Fruit fly (Drosophila melanogaster) whole organism, embryonic: ENCODE measurements around the gene Veneno.

ENCODE experiments used
- B-H1 ChIP-seq: fragments of 200-800 bp; sonication (Bioruptor generic); IDR thresholded peaks from 3 replicates; pipeline ENCODE4 v1.3.6; 2022; ENCODE audit warnings: missing biosample characterization, missing genetic modification characterization
- CG10431 ChIP-seq: fragments of 200-800 bp; sonication (Bioruptor generic); optimal IDR thresholded peaks from 3 replicates; lab custom pipeline; 2018; ENCODE audit warnings: missing biosample characterization, mild to moderate bottlenecking, missing genetic modification characterization
- CG10959 ChIP-seq: fragments of 200-800 bp; sonication (Bioruptor generic); IDR thresholded peaks from 2 replicates; pipeline ENCODE4 v1.3.6; 2022; ENCODE audit warnings: missing biosample characterization, missing genetic modification characterization
- CG11560 ChIP-seq: fragments of 200-800 bp; sonication (Bioruptor generic); IDR thresholded peaks from 3 replicates; pipeline ENCODE4 v1.3.6; 2022; ENCODE audit warnings: missing biosample characterization, missing genetic modification characterization
- CG14667 ChIP-seq: fragments of 200-800 bp; sonication (Bioruptor generic); IDR thresholded peaks from 2 replicates; pipeline ENCODE4 v1.3.6; 2022; ENCODE audit warnings: missing biosample characterization, missing genetic modification characterization
- CG16815 ChIP-seq: fragments of 200-800 bp; sonication (Bioruptor generic); optimal IDR thresholded peaks from 3 replicates; lab custom pipeline; 2017; ENCODE audit warnings: missing biosample characterization, mild to moderate bottlenecking, missing genetic modification characterization
- CG17359 ChIP-seq: fragments of 200-800 bp; sonication (Bioruptor generic); optimal IDR thresholded peaks from 3 replicates; lab custom pipeline; 2018; ENCODE audit warnings: missing biosample characterization, mild to moderate bottlenecking, missing genetic modification characterization, moderate library complexity
- CG18011 ChIP-seq: fragments of 200-800 bp; sonication (Bioruptor generic); optimal IDR thresholded peaks from 2 replicates; lab custom pipeline; 2017; ENCODE audit warnings: missing biosample characterization, missing genetic modification characterization, mild to moderate bottlenecking, moderate library complexity, missing genotype
- CG2875 ChIP-seq: fragments of 200-800 bp; sonication (Bioruptor generic); optimal IDR thresholded peaks from 2 replicates; lab custom pipeline; 2017; ENCODE audit warnings: missing biosample characterization, mild to moderate bottlenecking, missing genetic modification characterization, missing genetic modification reagents
- CG31441 ChIP-seq: fragments of 200-800 bp; sonication (Bioruptor generic); IDR thresholded peaks from 2 replicates; pipeline ENCODE4 v1.3.6; 2022; ENCODE audit warnings: missing biosample characterization, missing genetic modification characterization
- CG34422 ChIP-seq: fragments of 200-800 bp; sonication (Bioruptor generic); IDR thresholded peaks from 3 replicates; pipeline ENCODE4 v1.3.6; 2022; ENCODE audit warnings: missing biosample characterization, missing genetic modification characterization
- CG3838 ChIP-seq: fragments of 200-800 bp; sonication (Bioruptor generic); optimal IDR thresholded peaks from 3 replicates; lab custom pipeline; 2016; ENCODE audit warnings: missing biosample characterization, missing genetic modification characterization
- CG4404 ChIP-seq: fragments of 200-800 bp; sonication (Bioruptor generic); IDR thresholded peaks from 2 replicates; pipeline ENCODE4 v1.3.6; 2022; ENCODE audit warnings: missing biosample characterization, missing genetic modification characterization
- CG5180 ChIP-seq: fragments of 200-800 bp; sonication (Bioruptor generic); optimal IDR thresholded peaks from 3 replicates; lab custom pipeline; 2017; ENCODE audit warnings: missing biosample characterization, missing genetic modification characterization, mild to moderate bottlenecking, moderate library complexity, missing genetic modification reagents
- CG9797 ChIP-seq: fragments of 200-800 bp; sonication (Bioruptor generic); optimal IDR thresholded peaks from 3 replicates; lab custom pipeline; 2018; ENCODE audit warnings: missing biosample characterization, mild to moderate bottlenecking, missing genetic modification characterization
- CG9817 ChIP-seq: fragments of 200-800 bp; sonication (Bioruptor generic); optimal IDR thresholded peaks from 2 replicates; lab custom pipeline; 2018; ENCODE audit warnings: missing biosample characterization, mild to moderate bottlenecking, missing genetic modification characterization, moderate library complexity
- Doc3 ChIP-seq: fragments of 200-800 bp; sonication (Bioruptor generic); IDR thresholded peaks from 3 replicates; pipeline ENCODE4 v1.3.6; 2022; ENCODE audit warnings: missing biosample characterization, missing genetic modification characterization; ENCODE audit not compliant: partially characterized antibody
- MBD-R2 ChIP-seq: fragments of 200-800 bp; sonication (Bioruptor generic); IDR thresholded peaks from 2 replicates; pipeline ENCODE4 v1.3.6; 2022; ENCODE audit warnings: missing biosample characterization, missing genetic modification characterization
- MTF-1 ChIP-seq: fragments of 200-800 bp; sonication (Bioruptor generic); optimal IDR thresholded peaks from 2 replicates; lab custom pipeline; 2018; ENCODE audit warnings: missing biosample characterization, mild to moderate bottlenecking, missing genetic modification characterization, borderline replicate concordance
- NK7.1 ChIP-seq: fragments of 200-800 bp; sonication (Bioruptor generic); optimal IDR thresholded peaks from 3 replicates; lab custom pipeline; 2016; ENCODE audit warnings: missing biosample characterization, missing genetic modification characterization
- Opbp ChIP-seq: fragments of 200-800 bp; sonication (Bioruptor generic); IDR thresholded peaks from 3 replicates; pipeline ENCODE4 v1.3.6; 2022; ENCODE audit warnings: missing biosample characterization, missing genetic modification characterization; ENCODE audit not compliant: partially characterized antibody
- PHDP ChIP-seq: fragments of 200-800 bp; sonication (Bioruptor generic); optimal IDR thresholded peaks from 3 replicates; lab custom pipeline; 2018; ENCODE audit warnings: missing biosample characterization, mild to moderate bottlenecking, missing genetic modification characterization, moderate library complexity
- Pdp1 ChIP-seq, 2 experiments: fragments of 200-800 bp; sonication (Bioruptor generic); optimal IDR thresholded peaks; 3 replicates each; lab custom pipeline; 2016; ENCODE audit warnings: missing biosample characterization in 2 of 2, missing genetic modification characterization in 2 of 2, mild to moderate bottlenecking in 1 of 2, moderate library complexity in 1 of 2
- Ptx1 ChIP-seq: fragments of 200-800 bp; sonication (Bioruptor generic); IDR thresholded peaks from 2 replicates; pipeline ENCODE4 v1.3.6; 2022; ENCODE audit warnings: missing biosample characterization, missing genetic modification characterization
- Sry-β ChIP-seq: fragments of 200-800 bp; sonication (Bioruptor generic); optimal IDR thresholded peaks from 2 replicates; lab custom pipeline; 2018; ENCODE audit warnings: missing biosample characterization, mild to moderate bottlenecking, missing genetic modification characterization, moderate library complexity
- amos ChIP-seq: fragments of 200-800 bp; sonication (Bioruptor generic); IDR thresholded peaks from 2 replicates; pipeline ENCODE4 v1.3.6; 2022; ENCODE audit warnings: missing biosample characterization, missing genetic modification characterization; ENCODE audit not compliant: partially characterized antibody
- ash1 ChIP-seq: fragments of 200-800 bp; sonication (Bioruptor generic); optimal IDR thresholded peaks from 2 replicates; lab custom pipeline; 2018; ENCODE audit warnings: missing biosample characterization, mild to moderate bottlenecking, missing genetic modification characterization
- br ChIP-seq: fragments of >200 bp; optimal IDR thresholded peaks from 2 replicates; lab custom pipeline; 2017
- bsh ChIP-seq, 2 experiments: fragments of 200-800 bp; sonication (Bioruptor generic); optimal IDR thresholded peaks; 2 replicates each; lab custom pipeline; 2017 to 2018; ENCODE audit warnings: mild to moderate bottlenecking in 2 of 2, missing biosample characterization in 2 of 2, missing genetic modification characterization in 2 of 2, moderate library complexity in 1 of 2
- ci ChIP-seq: fragments of 200-800 bp; sonication (Bioruptor generic); IDR thresholded peaks from 3 replicates; pipeline ENCODE4 v1.3.6; 2022; ENCODE audit warnings: missing biosample characterization, missing genetic modification characterization
- cwo ChIP-seq: fragments of 200-800 bp; sonication (Bioruptor generic); optimal IDR thresholded peaks from 3 replicates; lab custom pipeline; 2017; ENCODE audit warnings: missing biosample characterization, missing genetic modification characterization, mild to moderate bottlenecking, moderate library complexity, missing genetic modification reagents
- dmrt11E ChIP-seq: fragments of 200-800 bp; sonication (Bioruptor generic); optimal IDR thresholded peaks from 3 replicates; lab custom pipeline; 2018; ENCODE audit warnings: missing biosample characterization, mild to moderate bottlenecking, missing genetic modification characterization, moderate library complexity
- dysf ChIP-seq: fragments of 200-800 bp; sonication (Bioruptor generic); IDR thresholded peaks from 3 replicates; pipeline ENCODE4 v1.3.6; 2022; ENCODE audit warnings: missing biosample characterization, missing genetic modification characterization
- esg ChIP-seq: fragments of 200-800 bp; sonication (Bioruptor generic); conservative IDR thresholded peaks from 2 replicates; pipeline ENCODE4 v1.3.6; 2022; ENCODE audit warnings: missing biosample characterization, missing genetic modification characterization
- exex ChIP-seq: fragments of 200-800 bp; sonication (Bioruptor generic); optimal IDR thresholded peaks from 4 replicates; lab custom pipeline; 2018; ENCODE audit warnings: missing biosample characterization, mild to moderate bottlenecking, missing genetic modification characterization, moderate library complexity
- gem ChIP-seq: fragments of 200-800 bp; sonication (Bioruptor generic); optimal IDR thresholded peaks from 2 replicates; lab custom pipeline; 2019; ENCODE audit warnings: missing biosample characterization, mild to moderate bottlenecking, missing genetic modification characterization, moderate library complexity
- insv ChIP-seq, 2 experiments: fragments of 200-800 bp; sonication (Bioruptor generic); optimal IDR thresholded peaks; 3 replicates each; lab custom pipeline; 2016 to 2018; ENCODE audit warnings: missing biosample characterization in 2 of 2, missing genetic modification characterization in 2 of 2
- inv ChIP-seq: fragments of 200-800 bp; sonication (Bioruptor generic); IDR thresholded peaks from 2 replicates; pipeline ENCODE4 v1.3.6; 2022; ENCODE audit warnings: missing biosample characterization, missing genetic modification characterization; ENCODE audit not compliant: partially characterized antibody
- prd ChIP-seq, 3 experiments: fragments of >200 bp in 2 of 3; fragments of 200-800 bp in 1 of 3; sonication (Bioruptor generic) in 1 of 3; optimal IDR thresholded peaks in 2 of 3; IDR thresholded peaks in 1 of 3; 2 replicates in 2 of 3; 3 replicates in 1 of 3; pipeline versions ENCODE4 v1.3.6 to Lab custom; 2017 to 2022; ENCODE audit warnings: missing biosample characterization in 1 of 3, missing genetic modification characterization in 1 of 3
- ranshi ChIP-seq: fragments of 200-800 bp; sonication (Bioruptor generic); IDR thresholded peaks from 2 replicates; pipeline ENCODE4 v1.3.6; 2022; ENCODE audit warnings: missing biosample characterization, missing genetic modification characterization
- sc ChIP-seq, 3 experiments: fragments of >200 bp in 2 of 3; fragments of 200-800 bp in 1 of 3; sonication (Bioruptor generic) in 1 of 3; optimal IDR thresholded peaks; 2 replicates in 2 of 3; 3 replicates in 1 of 3; lab custom pipeline; 2017; ENCODE audit warnings: mild to moderate bottlenecking in 1 of 3, missing biosample characterization in 1 of 3, missing genetic modification characterization in 1 of 3, missing genetic modification reagents in 1 of 3
- schlank ChIP-seq: fragments of 200-800 bp; sonication (Bioruptor generic); optimal IDR thresholded peaks from 2 replicates; lab custom pipeline; 2018; ENCODE audit warnings: missing biosample characterization, mild to moderate bottlenecking, missing genetic modification characterization
- sna ChIP-seq: fragments of 200-800 bp; sonication (Bioruptor generic); IDR thresholded peaks from 2 replicates; pipeline ENCODE4 v1.3.6; 2022; ENCODE audit warnings: missing biosample characterization, missing genetic modification characterization; ENCODE audit not compliant: partially characterized antibody
- tio ChIP-seq: fragments of 200-800 bp; sonication (Bioruptor generic); optimal IDR thresholded peaks from 2 replicates; lab custom pipeline; 2017; ENCODE audit warnings: missing biosample characterization, missing genetic modification characterization, inconsistent platforms
- unc-4 ChIP-seq: fragments of 200-800 bp; sonication (Bioruptor generic); IDR thresholded peaks from 2 replicates; pipeline ENCODE4 v1.3.6; 2022; ENCODE audit warnings: missing biosample characterization, missing genetic modification characterization; ENCODE audit not compliant: partially characterized antibody

The Veneno gene

dm6 chr3R:8352961-8353728 is 9.2 kb downstream of the Veneno start (continued):
- TF ChIP-seq bsh (GFP tag; optimal IDR thresholded peaks at IDR 0.05; lab: Kevin White, UChicago), result no peak
- no peak for TF ChIP-seq prd (optimal IDR thresholded peaks at IDR 0.05; lab: Kevin White, UChicago)
- no peak for TF ChIP-seq prd (GFP tag; IDR thresholded peaks at IDR 0.05; lab: Robert Waterston, UW)
- TF ChIP-seq cwo (GFP tag; lab: Kevin White, UChicago), result peak; percentile 82
- TF ChIP-seq amos (GFP tag; lab: Robert Waterston, UW), result 0 out of 2 replicates have a peak, but pooled peaks have one; percentile 8
- no peak for TF ChIP-seq NK7.1 (GFP tag; lab: Kevin White, UChicago)
- no peak for TF ChIP-seq insv (GFP tag; optimal IDR thresholded peaks at IDR 0.05; lab: Kevin White, UChicago)
- no peak for TF ChIP-seq CG9817 (tag; lab: Kevin White, UChicago)
- TF ChIP-seq Sry-β (GFP tag; lab: Kevin White, UChicago), result no peak
- no peak for TF ChIP-seq gem (tag; lab: Kevin White, UChicago)
- no peak for TF ChIP-seq ash1 (GFP tag; lab: Kevin White, UChicago)
- TF ChIP-seq Ptx1 (GFP tag; lab: Robert Waterston, UW), result no peak
- TF ChIP-seq CG18011 (GFP tag; lab: Kevin White, UChicago), result no peak
- no peak for TF ChIP-seq MTF-1 (GFP tag; lab: Kevin White, UChicago)
- TF ChIP-seq CG5180 (GFP tag; lab: Kevin White, UChicago), result no peak
- TF ChIP-seq CG17359, result no peak
- TF ChIP-seq Doc3 (GFP tag; lab: Robert Waterston, UW), result no peak
- peak; percentile 47 for TF ChIP-seq exex (tag; lab: Kevin White, UChicago)
- no peak for TF ChIP-seq inv (GFP tag; lab: Robert Waterston, UW)
- TF ChIP-seq Opbp (GFP tag; lab: Robert Waterston, UW), result no peak
- no peak for TF ChIP-seq sna (GFP tag; lab: Robert Waterston, UW)
- peak in 1 of 2 experiments; percentile 87 for TF ChIP-seq Pdp1 (GFP tag; optimal IDR thresholded peaks at IDR 0.05; lab: Kevin White, UChicago)
- no peak for TF ChIP-seq dmrt11E (tag; lab: Kevin White, UChicago)
- TF ChIP-seq sc (optimal IDR thresholded peaks at IDR 0.05; lab: Kevin White, UChicago), result no peak
- TF ChIP-seq sc (GFP tag; optimal IDR thresholded peaks at IDR 0.05; lab: Kevin White, UChicago), result no peak
- TF ChIP-seq MBD-R2 (GFP tag; lab: Robert Waterston, UW), result no peak

- TF ChIP-seq CG9797 (GFP tag; lab: Kevin White, UChicago) (peak; percentile 28), br (lab: Kevin White, UChicago) (no peak), CG10431 (no peak), CG4404 (GFP tag; lab: Robert Waterston, UW) (no peak), CG14667 (GFP tag; lab: Robert Waterston, UW) (no peak), CG11560 (tag; lab: Robert Waterston, UW) (no peak), unc-4 (GFP tag; lab: Robert Waterston, UW) (peak; percentile 69), CG3838 (no peak), PHDP (tag; lab: Kevin White, UChicago) (no peak), dysf (GFP tag; lab: Robert Waterston, UW) (peak; percentile 27; the same call in 1 of the 3 replicates), CG31441 (GFP tag; lab: Robert Waterston, UW) (no peak), tio (no peak), B-H1 (no peak), CG10959 (GFP tag; lab: Robert Waterston, UW) (no peak), ci (peak; percentile 39; the same call in 1 of the 3 replicates), CG34422 (peak; percentile 6; the same call in 1 of the 3 replicates), esg (no peak), CG16815 (GFP tag; lab: Kevin White, UChicago) (peak; percentile 32), CG2875 (no peak), ranshi (GFP tag; lab: Robert Waterston, UW) (no peak), schlank (no peak)
Measured at dm6 chr3R:8349449-8350115, 12.8 kb downstream of the Veneno start, which contains the start of gene Atg13. Gene Atg13 (plus strand): TSS chr3R:8349815.
